Fruit fly (Drosophila melanogaster) whole organism, wandering third instar larva: ENCODE results near the gene CG42534.

Source experiments
- Abd-B ChIP-seq: fragments of >200 bp; optimal IDR thresholded peaks from 2 replicates; lab custom pipeline; 2017; ENCODE audit warnings: missing biosample characterization, missing genetic modification characterization
- CG32264 ChIP-seq: fragments of 200-800 bp; sonication (Bioruptor generic); optimal IDR thresholded peaks from 2 replicates; lab custom pipeline; 2016; ENCODE audit warnings: missing biosample characterization, missing genetic modification characterization
- CG9705 ChIP-seq: fragments of 200-800 bp; sonication (Bioruptor generic); optimal IDR thresholded peaks from 2 replicates; lab custom pipeline; 2018; ENCODE audit warnings: missing biosample characterization, mild to moderate bottlenecking, missing genetic modification characterization
- Dif ChIP-seq: fragments of 200-275, 200-300 bp; sonication (Bioruptor generic); optimal IDR thresholded peaks from 2 replicates; lab custom pipeline; 2018; ENCODE audit warnings: missing biosample characterization, missing genetic modification characterization; ENCODE audit not compliant: partially characterized antibody
- GATAd ChIP-seq: sonication (Bioruptor generic); optimal IDR thresholded peaks from 2 replicates; lab custom pipeline; 2016; ENCODE audit warnings: missing biosample characterization, missing genetic modification characterization
- HLH106 ChIP-seq: fragments of 200-800 bp; optimal IDR thresholded peaks from 3 replicates; lab custom pipeline; 2019; ENCODE audit warnings: missing biosample characterization, mild to moderate bottlenecking, missing genetic modification characterization, moderate library complexity
- Hnf4 ChIP-seq: fragments of 200-800 bp; sonication (Bioruptor generic); optimal IDR thresholded peaks from 2 replicates; lab custom pipeline; 2016; ENCODE audit warnings: missing biosample characterization, mild to moderate bottlenecking, missing genetic modification characterization
- Hr83 ChIP-seq: fragments of 200-300 bp; sonication (Bioruptor generic); optimal IDR thresholded peaks from 2 replicates; lab custom pipeline; 2016; ENCODE audit warnings: missing biosample characterization, mild to moderate bottlenecking, missing genetic modification characterization, moderate library complexity; ENCODE audit not compliant: poor library complexity, severe bottlenecking
- Myc ChIP-seq: fragments of >200 bp; optimal IDR thresholded peaks from 2 replicates; lab custom pipeline; 2017
- N ChIP-seq: fragments of >200 bp; optimal IDR thresholded peaks from 2 replicates; lab custom pipeline; 2018; ENCODE audit warnings: missing biosample characterization, missing external identifiers, missing genetic modification characterization
- OdsH ChIP-seq: fragments of 200-800 bp; sonication (Bioruptor generic); optimal IDR thresholded peaks from 2 replicates; lab custom pipeline; 2016; ENCODE audit warnings: missing biosample characterization, mild to moderate bottlenecking, missing genetic modification characterization
- Rel ChIP-seq, 2 experiments: fragments of 200-800 bp; sonication (Bioruptor generic) in 1 of 2; optimal IDR thresholded peaks; 2 replicates in 1 of 2; 3 replicates in 1 of 2; lab custom pipeline; 2016 to 2019; ENCODE audit warnings: mild to moderate bottlenecking in 2 of 2, missing biosample characterization in 2 of 2, missing genetic modification characterization in 2 of 2, moderate library complexity in 1 of 2
- Sp1 ChIP-seq: fragments of 200-800 bp; sonication (Bioruptor generic); optimal IDR thresholded peaks from 3 replicates; lab custom pipeline; 2019; ENCODE audit warnings: missing biosample characterization, mild to moderate bottlenecking, missing genetic modification characterization, moderate library complexity
- Vsx2 ChIP-seq: fragments of 200-300, 225-300 bp; sonication (Bioruptor generic); optimal IDR thresholded peaks from 2 replicates; lab custom pipeline; 2018; ENCODE audit warnings: missing biosample characterization, missing genetic modification characterization; ENCODE audit not compliant: partially characterized antibody
- br ChIP-seq: fragments of 200-800 bp; sonication (Bioruptor generic); optimal IDR thresholded peaks from 2 replicates; lab custom pipeline; 2016; ENCODE audit warnings: missing biosample characterization, missing genetic modification characterization
- brk ChIP-seq: fragments of 200-800 bp; sonication (Bioruptor generic); optimal IDR thresholded peaks from 2 replicates; lab custom pipeline; 2016; ENCODE audit warnings: missing biosample characterization, mild to moderate bottlenecking, missing genetic modification characterization
- dl ChIP-seq, 2 experiments: fragments of 175-275, 200-275 bp in 1 of 2; fragments of 200-275 bp in 1 of 2; sonication (Bioruptor generic); optimal IDR thresholded peaks; lab custom pipeline; 2018; ENCODE audit warnings: mild to moderate bottlenecking in 2 of 2, missing biosample characterization in 2 of 2, missing genetic modification characterization in 2 of 2, moderate library complexity in 2 of 2; ENCODE audit not compliant: partially characterized antibody in 2 of 2, insufficient read depth in 1 of 2
- dsf ChIP-seq: sonication (Bioruptor generic); optimal IDR thresholded peaks from 2 replicates; lab custom pipeline; 2016; ENCODE audit warnings: missing biosample characterization, missing genetic modification characterization, borderline replicate concordance
- foxo ChIP-seq, 2 experiments: fragments of 200-800 bp; sonication (Bioruptor generic); optimal IDR thresholded peaks; 2 replicates in 1 of 2; 3 replicates in 1 of 2; lab custom pipeline; 2016 to 2017; ENCODE audit warnings: missing biosample characterization in 2 of 2, missing genetic modification characterization in 2 of 2
- h ChIP-seq: fragments of 200-800 bp; sonication (Bioruptor generic); optimal IDR thresholded peaks from 3 replicates; lab custom pipeline; 2016; ENCODE audit warnings: missing biosample characterization, mild to moderate bottlenecking, missing genetic modification characterization
- lola ChIP-seq: fragments of >200 bp; optimal IDR thresholded peaks from 2 replicates; lab custom pipeline; 2017; ENCODE audit warnings: missing biosample characterization, missing genetic modification characterization
- pan ChIP-seq: fragments of >200 bp; optimal IDR thresholded peaks from 2 replicates; lab custom pipeline; 2017
- psq ChIP-seq: fragments of 200-800 bp; sonication (Bioruptor generic); optimal IDR thresholded peaks from 3 replicates; lab custom pipeline; 2017; ENCODE audit warnings: missing biosample characterization, mild to moderate bottlenecking, missing genetic modification characterization, moderate library complexity
- rgr ChIP-seq: fragments of 200-800 bp; sonication (Bioruptor generic); optimal IDR thresholded peaks from 3 replicates; lab custom pipeline; 2016; ENCODE audit warnings: missing biosample characterization, mild to moderate bottlenecking, missing genetic modification characterization
- sage ChIP-seq: fragments of 200-800 bp; sonication (Bioruptor generic); optimal IDR thresholded peaks from 2 replicates; lab custom pipeline; 2016; ENCODE audit warnings: missing biosample characterization, mild to moderate bottlenecking, missing genetic modification characterization
- sv ChIP-seq: fragments of 200-800 bp; sonication (Bioruptor generic); optimal IDR thresholded peaks from 3 replicates; lab custom pipeline; 2016; ENCODE audit warnings: missing biosample characterization, missing genetic modification characterization
- tai ChIP-seq: sonication (Bioruptor generic); optimal IDR thresholded peaks from 2 replicates; lab custom pipeline; 2016; ENCODE audit warnings: missing biosample characterization, missing genetic modification characterization
- usp ChIP-seq: fragments of >200 bp; optimal IDR thresholded peaks from 2 replicates; lab custom pipeline; 2017; ENCODE audit warnings: missing biosample characterization, missing genetic modification characterization

The CG42534 gene

dm6 chr3R:27415303-27415702, 74.9 kb downstream of the CG42534 start:
- TF ChIP-seq HLH106: no peak
- TF ChIP-seq usp (GFP tag; lab: Kevin White, UChicago): no peak
- no peak for TF ChIP-seq CG32264 (GFP tag; lab: Kevin White, UChicago)
- TF ChIP-seq h (GFP tag; lab: Kevin White, UChicago): no peak
- no peak for TF ChIP-seq Vsx2 (GFP tag; lab: Kevin White, UChicago)
- TF ChIP-seq br: no peak
- no peak for TF ChIP-seq Hr83 (GFP tag; lab: Kevin White, UChicago)
- no peak for TF ChIP-seq foxo (GFP tag; optimal IDR thresholded peaks at IDR 0.05; lab: Kevin White, UChicago)
- TF ChIP-seq CG9705 (GFP tag; lab: Kevin White, UChicago): no peak
- TF ChIP-seq lola: no peak
- no peak for TF ChIP-seq Dif (GFP tag; lab: Kevin White, UChicago)
- TF ChIP-seq psq (GFP tag; lab: Kevin White, UChicago): no peak
- no peak for TF ChIP-seq OdsH (GFP tag; lab: Kevin White, UChicago)
- no peak for TF ChIP-seq Abd-B (GFP tag; lab: Kevin White, UChicago)
- no peak for TF ChIP-seq tai
- no peak for TF ChIP-seq Sp1

dm6 chr3R:27421810-27422209, 81.4 kb downstream of the CG42534 start:
- TF ChIP-seq Sp1: no peak
- no peak for TF ChIP-seq brk
- TF ChIP-seq psq (GFP tag; lab: Kevin White, UChicago): no peak
- TF ChIP-seq GATAd (GFP tag; lab: Kevin White, UChicago): no peak
- no peak for TF ChIP-seq Hnf4
- no peak for TF ChIP-seq Myc (lab: Kevin White, UChicago)
- no peak for TF ChIP-seq pan (lab: Kevin White, UChicago)
- no peak for TF ChIP-seq lola
- TF ChIP-seq dsf (GFP tag; lab: Kevin White, UChicago): no peak
- no peak for TF ChIP-seq Rel (GFP tag; optimal IDR thresholded peaks at IDR 0.05; lab: Kevin White, UChicago)
- TF ChIP-seq Rel (tag; optimal IDR thresholded peaks at IDR 0.05; lab: Kevin White, UChicago): no peak
- TF ChIP-seq usp (GFP tag; lab: Kevin White, UChicago): no peak
- TF ChIP-seq sage: no peak
- no peak for TF ChIP-seq Abd-B (GFP tag; lab: Kevin White, UChicago)
- no peak for TF ChIP-seq CG32264 (GFP tag; lab: Kevin White, UChicago)
- no peak for TF ChIP-seq sv (GFP tag; lab: Kevin White, UChicago)
- TF ChIP-seq h (GFP tag; lab: Kevin White, UChicago): no peak
- TF ChIP-seq dl (GFP tag; optimal IDR thresholded peaks at IDR 0.05; lab: Kevin White, UChicago; ENCODE audit: insufficient read depth in 1 of 2, partially characterized antibody in 2 of 2): no peak
- TF ChIP-seq N (GFP tag; lab: Kevin White, UChicago): no peak
- TF ChIP-seq rgr (GFP tag; lab: Kevin White, UChicago): no peak
- TF ChIP-seq, all 38 proteins: peak for 0
